Worm (Caenorhabditis elegans) whole organism, mixed stage, embryonic: ENCODE data around the gene rars-1.

Experiments
- M03D4.4 ChIP-seq: sonication (generic microtip); optimal IDR thresholded peaks from 2 replicates; lab custom pipeline; 2017; ENCODE audit warnings: mild to moderate bottlenecking, missing genetic modification characterization, missing compliant biosample characterization
- bed-3 ChIP-seq: fragments of 200-800 bp; sonication (Bioruptor generic); optimal IDR thresholded peaks from 3 replicates; lab custom pipeline; 2018; ENCODE audit warnings: mild to moderate bottlenecking, missing genetic modification characterization, moderate library complexity, missing compliant biosample characterization
- blmp-1 ChIP-seq: fragments of 150-350 bp; optimal IDR thresholded peaks from 2 replicates; lab custom pipeline; 2014; ENCODE audit warnings: missing biosample characterization, missing genetic modification characterization
- ceh-43 ChIP-seq: fragments of 200-800 bp; sonication (Bioruptor generic); optimal IDR thresholded peaks from 2 replicates; lab custom pipeline; 2018; ENCODE audit warnings: mild to moderate bottlenecking, missing genetic modification characterization, moderate library complexity, missing compliant biosample characterization
- ceh-83 ChIP-seq: fragments of 200-800 bp; sonication (Bioruptor generic); optimal IDR thresholded peaks from 2 replicates; lab custom pipeline; 2018; ENCODE audit warnings: mild to moderate bottlenecking, missing genetic modification characterization, missing compliant biosample characterization
- ces-1 ChIP-seq: fragments of 150-350 bp; optimal IDR thresholded peaks from 2 replicates; lab custom pipeline; 2014; ENCODE audit warnings: missing biosample characterization, missing genetic modification reagents, missing genetic modification characterization
- cnd-1 ChIP-seq: fragments of 200-800 bp; sonication (Bioruptor generic); optimal IDR thresholded peaks from 2 replicates; lab custom pipeline; 2018; ENCODE audit warnings: mild to moderate bottlenecking, missing genetic modification characterization, missing compliant biosample characterization
- drap-1 ChIP-seq: fragments of 200-800 bp; sonication (Bioruptor generic); optimal IDR thresholded peaks from 3 replicates; lab custom pipeline; 2018; ENCODE audit warnings: mild to moderate bottlenecking, missing genetic modification characterization, missing compliant biosample characterization
- elt-1 ChIP-seq: sonication (generic microtip); optimal IDR thresholded peaks from 2 replicates; lab custom pipeline; 2017; ENCODE audit warnings: missing genetic modification characterization, mild to moderate bottlenecking, missing compliant biosample characterization, antibody characterized with exemption, moderate library complexity, borderline replicate concordance; ENCODE audit not compliant: insufficient read depth
- elt-3 ChIP-seq: fragments of 150-350 bp; optimal IDR thresholded peaks from 2 replicates; lab custom pipeline; 2014; ENCODE audit warnings: missing biosample characterization, missing genetic modification characterization
- flh-1 ChIP-seq: fragments of 200-800 bp; sonication (Bioruptor generic); optimal IDR thresholded peaks from 2 replicates; lab custom pipeline; 2018; ENCODE audit warnings: mild to moderate bottlenecking, missing genetic modification characterization, moderate library complexity, missing compliant biosample characterization
- ham-2 ChIP-seq: fragments of 200-800 bp; sonication (Bioruptor generic); optimal IDR thresholded peaks from 2 replicates; lab custom pipeline; 2018; ENCODE audit warnings: mild to moderate bottlenecking, missing genetic modification characterization, missing compliant biosample characterization
- lin-13 ChIP-seq: fragments of 150-350 bp; optimal IDR thresholded peaks from 2 replicates; lab custom pipeline; 2014; ENCODE audit warnings: missing biosample characterization, missing genetic modification characterization
- lin-32 ChIP-seq: fragments of 200-800 bp; sonication (Bioruptor generic); optimal IDR thresholded peaks from 2 replicates; lab custom pipeline; 2018; ENCODE audit warnings: mild to moderate bottlenecking, missing genetic modification characterization, missing compliant biosample characterization
- lsy-2 ChIP-seq: fragments of 150-350 bp; optimal IDR thresholded peaks from 2 replicates; lab custom pipeline; 2014; ENCODE audit warnings: missing biosample characterization, missing genetic modification characterization
- mab-5 ChIP-seq: fragments of 150-350 bp; optimal IDR thresholded peaks from 2 replicates; lab custom pipeline; 2014; ENCODE audit warnings: missing biosample characterization, missing genetic modification characterization
- mep-1 ChIP-seq: fragments of 150-350 bp; optimal IDR thresholded peaks from 2 replicates; lab custom pipeline; 2017; ENCODE audit warnings: missing biosample characterization, missing genetic modification reagents, missing genetic modification characterization, inconsistent platforms
- mls-2 ChIP-seq: sonication (generic microtip); optimal IDR thresholded peaks from 2 replicates; lab custom pipeline; 2016; ENCODE audit warnings: mild to moderate bottlenecking, missing genetic modification characterization, moderate library complexity, missing compliant biosample characterization
- nhr-2 ChIP-seq: fragments of 150-350 bp; optimal IDR thresholded peaks from 2 replicates; lab custom pipeline; 2014; ENCODE audit warnings: missing biosample characterization, missing genetic modification characterization
- nhr-28 ChIP-seq: fragments of 150-350 bp; optimal IDR thresholded peaks from 2 replicates; lab custom pipeline; 2014; ENCODE audit warnings: missing biosample characterization, missing genetic modification characterization
- nhr-76 ChIP-seq: sonication (generic microtip); optimal IDR thresholded peaks from 2 replicates; lab custom pipeline; 2017; ENCODE audit warnings: missing biosample characterization, missing genetic modification characterization
- pha-4 ChIP-seq: fragments of 150-350 bp; optimal IDR thresholded peaks from 2 replicates; lab custom pipeline; 2018; ENCODE audit warnings: missing biosample characterization, missing genetic modification reagents, missing genetic modification characterization
- sem-2 ChIP-seq: fragments of 200-800 bp; sonication (Bioruptor generic); optimal IDR thresholded peaks from 2 replicates; lab custom pipeline; 2018; ENCODE audit warnings: mild to moderate bottlenecking, missing genetic modification characterization, missing compliant biosample characterization
- sptf-1 ChIP-seq: sonication (generic microtip); optimal IDR thresholded peaks from 2 replicates; lab custom pipeline; 2017; ENCODE audit warnings: mild to moderate bottlenecking, missing genetic modification characterization, moderate library complexity, missing compliant biosample characterization
- tbx-8 ChIP-seq: fragments of 200-800 bp; sonication (Bioruptor generic); optimal IDR thresholded peaks from 2 replicates; lab custom pipeline; 2018; ENCODE audit warnings: mild to moderate bottlenecking, missing genetic modification characterization, moderate library complexity, missing compliant biosample characterization
- unc-62 ChIP-seq: fragments of 150-350 bp; optimal IDR thresholded peaks from 2 replicates; lab custom pipeline; 2014; ENCODE audit warnings: missing biosample characterization, missing genetic modification reagents, missing genetic modification characterization
- zip-8 ChIP-seq: fragments of 150-350 bp; optimal IDR thresholded peaks from 2 replicates; lab custom pipeline; 2014; ENCODE audit warnings: missing biosample characterization, missing genetic modification characterization

The rars-1 gene

DNA sequence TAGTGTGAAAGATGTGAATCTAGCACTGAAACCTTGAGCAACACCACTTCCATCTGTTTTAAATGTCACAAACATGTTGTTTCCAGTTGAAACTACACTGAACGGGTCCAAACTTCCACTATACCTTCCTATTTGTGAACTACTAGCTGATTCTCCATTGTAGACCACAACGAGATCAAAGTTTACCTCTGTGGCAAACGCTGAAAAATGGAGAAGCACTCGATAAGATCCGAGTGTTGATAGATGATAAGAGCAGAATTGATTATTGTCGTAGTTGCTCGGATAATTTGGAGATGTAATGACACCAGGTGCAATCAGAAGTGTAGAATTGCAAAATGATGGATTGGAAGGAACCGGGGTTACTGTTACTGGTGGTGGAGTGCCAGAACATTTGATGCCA lies 35.0 kb downstream of the rars-1 start:
- TF ChIP-seq lin-32 (no peak), blmp-1 (tag; lab: Kevin White, UChicago) (no peak), nhr-2 (no peak), cnd-1 (tag; lab: Kevin White, UChicago) (no peak)
- TF ChIP-seq, all 35 proteins: peak for 0

DNA sequence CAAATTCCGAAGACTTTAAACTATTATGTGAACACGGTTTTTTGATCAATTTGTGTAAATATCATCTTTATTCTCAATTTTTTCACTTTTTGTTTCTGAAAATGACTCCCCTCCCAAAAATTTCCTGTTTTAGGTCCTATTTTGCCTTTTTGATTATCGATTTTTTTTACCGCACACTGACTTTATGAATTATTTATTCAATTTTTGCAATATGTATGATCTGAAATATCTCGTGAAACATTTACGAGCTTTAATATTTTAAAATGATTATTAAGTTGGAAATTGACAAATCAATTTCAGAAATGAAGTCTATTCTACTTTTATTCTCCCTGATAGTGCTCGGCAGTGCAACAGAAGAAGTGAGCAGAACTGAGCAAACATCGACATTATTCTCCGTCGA lies 37.5 kb downstream of the rars-1 start, which contains the start of gene C35D10.1:
Gene C35D10.1, plus strand, starts transcription at position 301 of the 400 bp plus-strand sequence.
- TF ChIP-seq mep-1 (tag; lab: Kevin White, UChicago) (no peak), M03D4.4 (tag; lab: Kevin White, UChicago) (no peak), mls-2 (tag; lab: Kevin White, UChicago) (no peak), drap-1 (GFP tag; lab: Kevin White, UChicago) (no peak), flh-1 (GFP tag; lab: Kevin White, UChicago) (no peak), lsy-2 (tag; lab: Kevin White, UChicago) (no peak), lin-32 (no peak), sptf-1 (tag; lab: Kevin White, UChicago) (no peak), nhr-76 (tag; lab: Kevin White, UChicago) (no peak), ham-2 (GFP tag; lab: Kevin White, UChicago) (no peak), blmp-1 (tag; lab: Kevin White, UChicago) (no peak), zip-8 (tag; lab: Kevin White, UChicago) (no peak), ceh-83 (GFP tag; lab: Kevin White, UChicago) (no peak), unc-62 (GFP tag; lab: Kevin White, UChicago) (no peak)

DNA sequence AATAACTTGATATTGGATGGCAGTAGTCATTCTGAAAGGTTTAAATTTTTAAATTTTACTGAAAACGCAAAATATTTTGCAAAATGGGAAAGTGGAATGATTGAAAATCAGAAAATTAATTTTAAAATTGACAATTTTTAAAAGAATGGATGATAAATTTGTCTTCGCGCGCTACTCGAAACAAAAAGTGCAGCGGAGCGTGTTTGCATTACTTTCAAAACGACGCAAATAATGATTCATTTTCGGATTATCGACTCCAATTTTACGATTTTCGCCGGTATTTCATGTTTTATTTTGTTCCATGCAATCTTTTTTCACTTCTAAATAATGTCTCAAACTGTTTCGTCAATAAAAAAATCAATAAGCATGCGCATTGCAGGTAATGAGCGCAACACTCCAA lies 38.7 kb downstream of the rars-1 start, which contains the start of the genes tost-1 and arx-6:
Gene tost-1, minus strand, starts transcription at position 31 of the 400 bp plus-strand sequence.
Gene arx-6, plus strand, starts transcription at position 378 of the 400 bp plus-strand sequence.
- TF ChIP-seq tbx-8 (GFP tag; lab: Kevin White, UChicago) (no peak), nhr-28 (no peak), cnd-1 (tag; lab: Kevin White, UChicago) (no peak), ceh-43 (GFP tag; lab: Kevin White, UChicago) (no peak), elt-1 (no peak), lin-13 (tag; lab: Kevin White, UChicago) (no peak), pha-4 (tag; lab: Kevin White, UChicago) (peak; percentile 19), nhr-76 (tag; lab: Kevin White, UChicago) (no peak), blmp-1 (tag; lab: Kevin White, UChicago) (no peak), sem-2 (GFP tag; lab: Kevin White, UChicago) (no peak), nhr-2 (no peak), unc-62 (GFP tag; lab: Kevin White, UChicago) (no peak), ceh-83 (GFP tag; lab: Kevin White, UChicago) (no peak), M03D4.4 (tag; lab: Kevin White, UChicago) (no peak), drap-1 (GFP tag; lab: Kevin White, UChicago) (no peak), ces-1 (GFP tag; lab: Kevin White, UChicago) (no peak), lsy-2 (tag; lab: Kevin White, UChicago) (peak; percentile 37), mab-5 (tag; lab: Kevin White, UChicago) (no peak), lin-32 (no peak), mls-2 (tag; lab: Kevin White, UChicago) (no peak), mep-1 (tag; lab: Kevin White, UChicago) (peak; percentile 50), zip-8 (tag; lab: Kevin White, UChicago) (no peak), elt-3 (tag; lab: Kevin White, UChicago) (no peak)

DNA sequence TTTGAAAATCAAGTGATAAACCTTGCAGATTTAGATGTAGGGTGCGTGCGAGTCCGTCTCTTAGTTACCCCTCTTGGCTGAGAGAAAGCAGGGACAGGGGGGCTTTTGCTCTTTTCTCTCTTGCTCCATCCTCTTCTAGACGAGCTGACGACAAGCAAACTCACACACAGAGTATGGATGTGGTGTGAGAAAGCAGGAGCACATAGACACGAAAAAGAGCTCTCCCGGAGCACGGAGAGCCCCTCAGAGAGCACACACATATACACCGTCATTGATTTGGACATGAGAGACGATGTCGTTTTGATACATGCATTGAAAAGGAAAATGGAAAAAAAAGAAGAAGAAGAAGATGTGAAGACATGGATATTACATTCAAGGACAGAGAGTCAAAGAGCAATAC lies 41.3 kb downstream of the rars-1 start:
- TF ChIP-seq cnd-1 (tag; lab: Kevin White, UChicago) = no peak
- TF ChIP-seq elt-1 = no peak
- TF ChIP-seq nhr-28 = no peak
- TF ChIP-seq ces-1 (GFP tag; lab: Kevin White, UChicago) = peak; percentile 21
- TF ChIP-seq elt-3 (tag; lab: Kevin White, UChicago) = no peak
- TF ChIP-seq bed-3 (GFP tag; lab: Kevin White, UChicago) = no peak

DNA sequence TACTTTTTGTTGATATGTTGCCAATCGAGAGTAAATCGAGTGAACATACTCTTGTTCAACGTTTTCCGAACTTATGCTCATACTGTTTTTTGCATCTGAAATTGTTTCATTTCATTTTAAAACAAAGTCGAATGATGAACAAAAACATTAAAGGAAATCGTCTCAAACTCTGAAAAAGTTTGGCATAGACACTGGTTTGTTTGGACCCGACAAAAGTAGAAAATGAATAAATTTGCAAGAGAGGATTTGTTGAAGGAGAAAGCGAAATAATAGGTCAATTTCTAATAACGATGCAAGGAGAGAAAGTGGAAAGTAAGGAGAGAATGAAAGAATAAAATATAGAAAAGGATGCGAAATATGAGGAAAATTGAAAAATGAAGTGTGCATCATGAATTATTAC lies 42.3 kb downstream of the rars-1 start, which contains the start of gene C35D10.12:
Gene C35D10.12, minus strand, starts transcription at position 101 of the 400 bp plus-strand sequence.
- TF ChIP-seq ces-1 (GFP tag; lab: Kevin White, UChicago) (no peak), drap-1 (GFP tag; lab: Kevin White, UChicago) (no peak), blmp-1 (tag; lab: Kevin White, UChicago) (no peak), sptf-1 (tag; lab: Kevin White, UChicago) (no peak), sem-2 (GFP tag; lab: Kevin White, UChicago) (no peak), lsy-2 (tag; lab: Kevin White, UChicago) (no peak), mep-1 (tag; lab: Kevin White, UChicago) (no peak), mab-5 (tag; lab: Kevin White, UChicago) (no peak)
